Worm (Caenorhabditis elegans): ENCODE results near the gene ccm-3.

Gene ccm-3

ce11 chrII:10563368-10563767, 43.7 kb downstream of the ccm-3 start, which contains the start of gene cdc-48.1:
TSS of gene cdc-48.1 (minus strand) at chrII:10563407.
- TF ChIP-seq B0310.2 (tag; optimal IDR thresholded peaks at IDR 0.05) = peak; percentile 74
- TF ChIP-seq flt-1 (GFP tag; IDR thresholded peaks at IDR 0.05) = peak; percentile 81
- peak; percentile 82 for TF ChIP-seq pes-1 (GFP tag; IDR thresholded peaks at IDR 0.05)
- peak; percentile 57; the same call in 1 of the 2 replicates for TF ChIP-seq tbx-11 (GFP tag; IDR thresholded peaks at IDR 0.05)
- TF ChIP-seq hnd-1 (tag; optimal IDR thresholded peaks at IDR 0.05) = peak; percentile 42
- peak; percentile 75 for TF ChIP-seq tbx-37 (GFP tag; conservative IDR thresholded peaks at IDR 0.05)
- TF ChIP-seq hmg-4 (GFP tag; optimal IDR thresholded peaks at IDR 0.05) = peak; percentile 65
- TF ChIP-seq ets-7 (tag; optimal IDR thresholded peaks at IDR 0.05) = peak; percentile 45
- no peak for TF ChIP-seq aly-1 (tag; optimal IDR thresholded peaks at IDR 0.05)
- TF ChIP-seq scrt-1 (GFP tag; IDR thresholded peaks at IDR 0.05) = peak; percentile 57; the same call in 1 of the 2 replicates
- TF ChIP-seq ceh-13 (GFP tag; optimal IDR thresholded peaks at IDR 0.05) = peak; percentile 47
- TF ChIP-seq ama-1 (optimal IDR thresholded peaks at IDR 0.05) = no peak
- TF ChIP-seq hmbx-1 (tag; optimal IDR thresholded peaks at IDR 0.05) = peak; percentile 51
- TF ChIP-seq ceh-36 (tag; optimal IDR thresholded peaks at IDR 0.05) = peak; percentile 54
- TF ChIP-seq tra-4 (tag; optimal IDR thresholded peaks at IDR 0.05) = peak; percentile 60
- TF ChIP-seq sea-1 (GFP tag; conservative IDR thresholded peaks at IDR 0.05) = peak; percentile 86
- peak; percentile 99 for TF ChIP-seq F13C5.2 (tag; optimal IDR thresholded peaks at IDR 0.05)

- TF ChIP-seq pes-1 (GFP tag; IDR thresholded peaks at IDR 0.05) (no peak), ceh-36 (tag; optimal IDR thresholded peaks at IDR 0.05) (no peak), tra-4 (tag; optimal IDR thresholded peaks at IDR 0.05) (no peak), hmbx-1 (tag; optimal IDR thresholded peaks at IDR 0.05) (no peak), ceh-13 (GFP tag; optimal IDR thresholded peaks at IDR 0.05) (no peak), ama-1 (optimal IDR thresholded peaks at IDR 0.05) (no peak), hnd-1 (tag; optimal IDR thresholded peaks at IDR 0.05) (no peak), sea-1 (GFP tag; conservative IDR thresholded peaks at IDR 0.05) (no peak), ets-7 (tag; optimal IDR thresholded peaks at IDR 0.05) (no peak), flt-1 (GFP tag; IDR thresholded peaks at IDR 0.05) (no peak), aly-1 (tag; optimal IDR thresholded peaks at IDR 0.05) (no peak), scrt-1 (GFP tag; IDR thresholded peaks at IDR 0.05) (no peak), B0310.2 (tag; optimal IDR thresholded peaks at IDR 0.05) (no peak), hmg-4 (GFP tag; optimal IDR thresholded peaks at IDR 0.05) (no peak), F13C5.2 (tag; optimal IDR thresholded peaks at IDR 0.05) (no peak), tbx-11 (GFP tag; IDR thresholded peaks at IDR 0.05) (no peak), tbx-37 (GFP tag; conservative IDR thresholded peaks at IDR 0.05) (no peak)
These were observed 47.3 kb downstream of the ccm-3 start for ce11 chrII:10559671-10560184.

DNA sequence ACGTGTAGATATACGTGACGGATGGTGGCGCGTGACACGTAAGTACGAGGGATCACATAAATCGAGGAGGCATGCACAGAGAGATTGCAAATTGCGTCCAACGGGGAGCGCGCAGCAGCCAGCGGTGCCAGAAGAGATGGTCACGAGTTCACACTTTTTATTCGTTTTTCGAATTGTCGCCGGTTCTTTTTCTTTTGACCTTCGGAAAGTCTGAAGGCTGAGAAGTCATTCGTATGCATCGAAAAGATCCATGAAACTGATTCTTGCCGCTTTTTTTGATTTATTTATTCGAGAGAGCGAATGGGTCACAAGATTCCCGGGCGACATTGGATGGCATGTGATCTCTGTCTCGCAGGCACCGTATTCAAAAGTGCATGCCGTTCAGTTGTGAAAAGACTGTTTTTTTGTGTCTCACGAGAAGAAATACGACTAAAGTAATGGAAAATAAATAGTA, 48.1 kb downstream of the ccm-3 start:
- TF ChIP-seq aly-1 (tag; optimal IDR thresholded peaks at IDR 0.05) (no peak), tbx-37 (GFP tag; conservative IDR thresholded peaks at IDR 0.05) (no peak), hnd-1 (tag; optimal IDR thresholded peaks at IDR 0.05) (no peak), F13C5.2 (tag; optimal IDR thresholded peaks at IDR 0.05) (no peak), ama-1 (optimal IDR thresholded peaks at IDR 0.05) (no peak)

ce11 chrII:10558345-10558744, 48.7 kb downstream of the ccm-3 start:
- TF ChIP-seq scrt-1 (GFP tag; IDR thresholded peaks at IDR 0.05) (no peak), flt-1 (GFP tag; IDR thresholded peaks at IDR 0.05) (no peak), tra-4 (tag; optimal IDR thresholded peaks at IDR 0.05) (no peak), pes-1 (GFP tag; IDR thresholded peaks at IDR 0.05) (no peak), aly-1 (tag; optimal IDR thresholded peaks at IDR 0.05) (no peak), ama-1 (optimal IDR thresholded peaks at IDR 0.05) (no peak), ets-7 (tag; optimal IDR thresholded peaks at IDR 0.05) (no peak), hmg-4 (GFP tag; optimal IDR thresholded peaks at IDR 0.05) (no peak), F13C5.2 (tag; optimal IDR thresholded peaks at IDR 0.05) (no peak), tbx-37 (GFP tag; conservative IDR thresholded peaks at IDR 0.05) (no peak), hmbx-1 (tag; optimal IDR thresholded peaks at IDR 0.05) (no peak), hnd-1 (tag; optimal IDR thresholded peaks at IDR 0.05) (no peak), ceh-13 (GFP tag; optimal IDR thresholded peaks at IDR 0.05) (no peak), ceh-36 (tag; optimal IDR thresholded peaks at IDR 0.05) (no peak), tbx-11 (GFP tag; IDR thresholded peaks at IDR 0.05) (no peak), B0310.2 (tag; optimal IDR thresholded peaks at IDR 0.05) (no peak), sea-1 (GFP tag; conservative IDR thresholded peaks at IDR 0.05) (no peak)

- TF ChIP-seq B0310.2 (tag; optimal IDR thresholded peaks at IDR 0.05) = no peak
- TF ChIP-seq aly-1 (tag; optimal IDR thresholded peaks at IDR 0.05) = no peak
- no peak for TF ChIP-seq scrt-1 (GFP tag; IDR thresholded peaks at IDR 0.05)
- no peak for TF ChIP-seq hnd-1 (tag; optimal IDR thresholded peaks at IDR 0.05)
- TF ChIP-seq tbx-37 (GFP tag; conservative IDR thresholded peaks at IDR 0.05) = no peak
- no peak for TF ChIP-seq pes-1 (GFP tag; IDR thresholded peaks at IDR 0.05)
- TF ChIP-seq ceh-13 (GFP tag; optimal IDR thresholded peaks at IDR 0.05) = no peak
- TF ChIP-seq tbx-11 (GFP tag; IDR thresholded peaks at IDR 0.05) = no peak
- no peak for TF ChIP-seq ets-7 (tag; optimal IDR thresholded peaks at IDR 0.05)
- no peak for TF ChIP-seq hmg-4 (GFP tag; optimal IDR thresholded peaks at IDR 0.05)
- TF ChIP-seq ama-1 (optimal IDR thresholded peaks at IDR 0.05) = no peak
- no peak for TF ChIP-seq sea-1 (GFP tag; conservative IDR thresholded peaks at IDR 0.05)
- no peak for TF ChIP-seq hmbx-1 (tag; optimal IDR thresholded peaks at IDR 0.05)
- TF ChIP-seq tra-4 (tag; optimal IDR thresholded peaks at IDR 0.05) = no peak
- no peak for TF ChIP-seq flt-1 (GFP tag; IDR thresholded peaks at IDR 0.05)
- no peak for TF ChIP-seq F13C5.2 (tag; optimal IDR thresholded peaks at IDR 0.05)
- no peak for TF ChIP-seq ceh-36 (tag; optimal IDR thresholded peaks at IDR 0.05)
These were observed 49.9 kb downstream of the ccm-3 start for ce11 chrII:10557206-10557574.

DNA sequence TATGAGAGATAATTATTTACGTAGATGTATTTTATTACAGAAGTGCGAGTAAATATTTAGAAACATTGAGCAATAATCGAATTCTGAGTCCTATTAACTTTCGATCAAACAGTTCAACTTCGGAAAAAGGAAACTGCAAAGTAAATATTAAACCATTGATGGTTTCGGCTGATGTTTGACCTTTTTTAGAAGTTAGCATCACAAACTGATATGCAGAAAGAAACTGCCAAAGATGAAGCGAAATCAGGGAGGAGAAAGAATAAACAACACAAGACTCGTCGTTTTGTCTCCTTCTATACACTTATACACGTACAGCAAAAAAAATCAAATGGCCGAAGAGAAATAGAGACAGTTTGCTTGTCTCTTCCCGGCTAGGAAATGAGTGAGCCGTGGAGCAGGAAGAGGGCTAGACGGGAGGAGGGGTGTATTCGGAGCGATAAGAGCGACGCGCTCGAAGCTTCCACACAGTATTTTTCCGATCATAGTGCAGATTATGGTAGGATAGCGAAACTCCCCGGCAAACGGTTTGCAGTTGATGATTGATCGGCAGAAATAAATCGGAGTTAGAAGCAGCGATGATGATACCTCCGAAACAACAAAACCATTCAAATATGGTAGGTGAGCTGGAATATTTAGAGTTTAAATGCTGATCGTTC, 50.4 kb downstream of the ccm-3 start:
- TF ChIP-seq hmg-4 (GFP tag; optimal IDR thresholded peaks at IDR 0.05) (no peak), pes-1 (GFP tag; IDR thresholded peaks at IDR 0.05) (no peak), aly-1 (tag; optimal IDR thresholded peaks at IDR 0.05) (no peak), ama-1 (optimal IDR thresholded peaks at IDR 0.05) (no peak), ceh-13 (GFP tag; optimal IDR thresholded peaks at IDR 0.05) (no peak), scrt-1 (GFP tag; IDR thresholded peaks at IDR 0.05) (no peak), tra-4 (tag; optimal IDR thresholded peaks at IDR 0.05) (no peak), sea-1 (GFP tag; conservative IDR thresholded peaks at IDR 0.05) (no peak), hnd-1 (tag; optimal IDR thresholded peaks at IDR 0.05) (no peak), ets-7 (tag; optimal IDR thresholded peaks at IDR 0.05) (no peak), flt-1 (GFP tag; IDR thresholded peaks at IDR 0.05) (no peak), B0310.2 (tag; optimal IDR thresholded peaks at IDR 0.05) (no peak), tbx-11 (GFP tag; IDR thresholded peaks at IDR 0.05) (no peak), hmbx-1 (tag; optimal IDR thresholded peaks at IDR 0.05) (no peak), tbx-37 (GFP tag; conservative IDR thresholded peaks at IDR 0.05) (no peak), ceh-36 (tag; optimal IDR thresholded peaks at IDR 0.05) (no peak), F13C5.2 (tag; optimal IDR thresholded peaks at IDR 0.05) (no peak)
